Worm (Caenorhabditis elegans): ENCODE results near the gene msp-49.

ce11 chrII:5195504-5195903 is 1.3 kb downstream of the msp-49 start, which contains the start of gene C34F11.5:
- TF ChIP-seq ceh-6 (GFP tag; optimal IDR thresholded peaks at IDR 0.05) = no peak
- no peak for TF ChIP-seq K02D7.2 (tag; optimal IDR thresholded peaks at IDR 0.05)
- no peak for TF ChIP-seq npax-4 (tag; optimal IDR thresholded peaks at IDR 0.05)
- no peak for TF ChIP-seq hlh-30 (tag; optimal IDR thresholded peaks at IDR 0.05; ENCODE audit: insufficient read depth)
- no peak for TF ChIP-seq ama-1 (optimal IDR thresholded peaks at IDR 0.05)
- TF ChIP-seq ceh-45 (GFP tag; IDR thresholded peaks at IDR 0.05) = no peak
- TF ChIP-seq unc-55 (GFP tag; optimal IDR thresholded peaks at IDR 0.05) = no peak
- TF ChIP-seq lin-11 (tag; optimal IDR thresholded peaks at IDR 0.05) = no peak
- TF ChIP-seq pqm-1 (tag; optimal IDR thresholded peaks at IDR 0.05) = no peak
- TF ChIP-seq K09A11.1 (tag; optimal IDR thresholded peaks at IDR 0.05; ENCODE audit: insufficient read depth) = no peak
- no peak for TF ChIP-seq rnt-1 (tag; optimal IDR thresholded peaks at IDR 0.05)

Measured in whole organism, late embryonic.